Worm (Caenorhabditis elegans) whole organism, early embryonic: ENCODE results near the gene F58B4.2.

ENCODE experiments used
- B0310.2 ChIP-seq: sonication (generic microtip); optimal IDR thresholded peaks from 2 replicates; lab custom pipeline; 2016; ENCODE audit warnings: mild to moderate bottlenecking, missing genetic modification characterization, missing compliant biosample characterization
- aly-1 ChIP-seq: sonication (generic microtip); optimal IDR thresholded peaks from 2 replicates; lab custom pipeline; 2016; ENCODE audit warnings: missing genetic modification characterization, missing compliant biosample characterization
- ama-1 ChIP-seq: fragments of 150-350 bp; optimal IDR thresholded peaks from 2 replicates; lab custom pipeline; 2014
- ceh-13 ChIP-seq: fragments of 200-800 bp; sonication (Bioruptor generic); optimal IDR thresholded peaks from 2 replicates; lab custom pipeline; 2018; ENCODE audit warnings: mild to moderate bottlenecking, missing genetic modification characterization, missing compliant biosample characterization
- hnd-1 ChIP-seq: sonication (generic microtip); optimal IDR thresholded peaks from 2 replicates; lab custom pipeline; 2016; ENCODE audit warnings: missing genetic modification characterization, missing compliant biosample characterization
- scrt-1 ChIP-seq: fragments of 200-800 bp; sonication (Bioruptor generic); IDR thresholded peaks from 2 replicates; pipeline ENCODE4 v1.3.6; 2022; ENCODE audit warnings: missing genetic modification characterization, missing compliant biosample characterization
- tra-4 ChIP-seq: sonication (generic microtip); optimal IDR thresholded peaks from 2 replicates; lab custom pipeline; 2017; ENCODE audit warnings: missing genetic modification characterization, missing compliant biosample characterization

ce11 chrV:10940571-10940991 is 22.3 kb upstream of the F58B4.2 start:
- TF ChIP-seq ama-1 (lab: Kevin White, UChicago): no peak
- no peak for TF ChIP-seq aly-1 (tag; lab: Kevin White, UChicago)
- TF ChIP-seq scrt-1: no peak
- no peak for TF ChIP-seq hnd-1
- no peak for TF ChIP-seq tra-4 (tag; lab: Kevin White, UChicago)
- no peak for TF ChIP-seq B0310.2 (tag; lab: Kevin White, UChicago)
- no peak for TF ChIP-seq ceh-13 (GFP tag; lab: Kevin White, UChicago)
